Worm (Caenorhabditis elegans): Measurements from ENCODE around the gene F53F4.15.
A peak's percentile ranks its signal among the peaks of the same experiment; 100 is the strongest.

The F53F4.15 gene

ce11 chrV:13649730-13650349 is 29.1 kb downstream of the F53F4.15 start, which contains the start of gene H37A05.4 (continued):
- peak; percentile 63 for TF ChIP-seq dox-1 (GFP tag; IDR thresholded peaks at IDR 0.05)
- TF ChIP-seq F49E8.2 (tag; optimal IDR thresholded peaks at IDR 0.05; ENCODE audit: insufficient read depth): no peak
- TF ChIP-seq aptf-3 (GFP tag; IDR thresholded peaks at IDR 0.05): peak; percentile 94; the same call in 1 of the 2 replicates
- TF ChIP-seq nhr-27 (tag; optimal IDR thresholded peaks at IDR 0.05): peak; percentile 50
- TF ChIP-seq nfyb-1 (GFP tag; IDR thresholded peaks at IDR 0.05): peak; percentile 90
- TF ChIP-seq nhr-90 (tag; optimal IDR thresholded peaks at IDR 0.05): peak; percentile 51
- no peak for TF ChIP-seq C17E4.6 (GFP tag; IDR thresholded peaks at IDR 0.05)
- no peak for TF ChIP-seq ceh-27 (GFP tag; optimal IDR thresholded peaks at IDR 0.05)
- TF ChIP-seq D2030.7 (GFP tag; IDR thresholded peaks at IDR 0.05): peak; percentile 32; the same call in 1 of the 2 replicates
- TF ChIP-seq tbp1 (GFP tag; optimal IDR thresholded peaks at IDR 0.05): peak; percentile 39
- no peak for TF ChIP-seq ztf-28 (GFP tag; IDR thresholded peaks at IDR 0.05)
- peak; percentile 85 for TF ChIP-seq repo-1 (tag; optimal IDR thresholded peaks at IDR 0.05)
- peak; percentile 91 for TF ChIP-seq F57C9.4 (tag; optimal IDR thresholded peaks at IDR 0.05)
- peak; percentile 90 for TF ChIP-seq dpff-1 (tag; optimal IDR thresholded peaks at IDR 0.05)
- TF ChIP-seq ZK185.1 (tag; optimal IDR thresholded peaks at IDR 0.05; ENCODE audit: poor library complexity, severe bottlenecking): no peak
- TF ChIP-seq bed-1 (GFP tag; IDR thresholded peaks at IDR 0.05): no peak
- no peak for TF ChIP-seq snpc-4 (GFP tag; optimal IDR thresholded peaks at IDR 0.05)
- peak in 2 of 4 experiments; percentile 38 to 44 for TF ChIP-seq snpc-4 (tag; optimal IDR thresholded peaks at IDR 0.05)
- no peak for TF ChIP-seq sptf-2 (GFP tag; optimal IDR thresholded peaks at IDR 0.05)
- peak; percentile 66 for TF ChIP-seq B0035.1 (tag; optimal IDR thresholded peaks at IDR 0.05)
- TF ChIP-seq attf-3 (GFP tag; conservative IDR thresholded peaks at IDR 0.05): no peak
- TF ChIP-seq unc-62 (GFP tag; optimal IDR thresholded peaks at IDR 0.05): no peak
- TF ChIP-seq egl-18 (GFP tag; IDR thresholded peaks at IDR 0.05): no peak
- peak; percentile 76 for TF ChIP-seq ekl-4 (GFP tag; IDR thresholded peaks at IDR 0.05)
- peak; percentile 57 for TF ChIP-seq F10E7.11 (tag; optimal IDR thresholded peaks at IDR 0.05)
- no peak for TF ChIP-seq ceh-58 (GFP tag; IDR thresholded peaks at IDR 0.05)
- peak; percentile 58 for TF ChIP-seq him-1 (tag; optimal IDR thresholded peaks at IDR 0.05)
- no peak for TF ChIP-seq F39B2.1 (GFP tag; IDR thresholded peaks at IDR 0.05)
- TF ChIP-seq atf-7 (tag; optimal IDR thresholded peaks at IDR 0.05): peak; percentile 72
- TF ChIP-seq fkh-3 (tag; optimal IDR thresholded peaks at IDR 0.05): no peak
- no peak for TF ChIP-seq cebp-1 (GFP tag; IDR thresholded peaks at IDR 0.05)
- peak; percentile 81 for TF ChIP-seq cebp-1 (tag; optimal IDR thresholded peaks at IDR 0.05)
- TF ChIP-seq ama-1 (optimal IDR thresholded peaks at IDR 0.05): peak; percentile 66
- peak; percentile 8 to 62 for TF ChIP-seq ama-1 (GFP tag; optimal IDR thresholded peaks at IDR 0.05)
- TF ChIP-seq pha-4 (tag; optimal IDR thresholded peaks at IDR 0.05): no peak
- peak; percentile 11 for TF ChIP-seq T26A5.8 (tag; optimal IDR thresholded peaks at IDR 0.05)
- no peak for TF ChIP-seq F55B11.4 (tag; optimal IDR thresholded peaks at IDR 0.05; ENCODE audit: borderline replicate concordance, insufficient read depth)
- peak; percentile 5 for TF ChIP-seq hrde-1 (tag; optimal IDR thresholded peaks at IDR 0.05; ENCODE audit: borderline replicate concordance)
- no peak for TF ChIP-seq lsy-27 (tag; optimal IDR thresholded peaks at IDR 0.05; ENCODE audit: borderline replicate concordance, insufficient read depth)
- TF ChIP-seq madf-8 (GFP tag; conservative IDR thresholded peaks at IDR 0.05): no peak
- no peak for TF ChIP-seq ceh-79 (tag; optimal IDR thresholded peaks at IDR 0.05)
- peak; percentile 34; the same call in 1 of the 2 replicates for TF ChIP-seq hsf-1 (GFP tag; IDR thresholded peaks at IDR 0.05)
- no peak for TF ChIP-seq dpl-1 (GFP tag; optimal IDR thresholded peaks at IDR 0.05)
- TF ChIP-seq cebp-2 (GFP tag; IDR thresholded peaks at IDR 0.05): no peak
- no peak for TF ChIP-seq hlh-26 (GFP tag; conservative IDR thresholded peaks at IDR 0.05)
- TF ChIP-seq ceh-40 (GFP tag; IDR thresholded peaks at IDR 0.05): no peak; the same call in 1 of the 2 replicates
- TF ChIP-seq mcd-1 (GFP tag; IDR thresholded peaks at IDR 0.05): peak; percentile 53
- TF ChIP-seq B0261.1 (tag; optimal IDR thresholded peaks at IDR 0.05): no peak
- peak; percentile 84 for TF ChIP-seq zim-3 (tag; optimal IDR thresholded peaks at IDR 0.05)
